ENCODE assay signal across 1 fruit fly cellular context in the genomic region with DNA sequence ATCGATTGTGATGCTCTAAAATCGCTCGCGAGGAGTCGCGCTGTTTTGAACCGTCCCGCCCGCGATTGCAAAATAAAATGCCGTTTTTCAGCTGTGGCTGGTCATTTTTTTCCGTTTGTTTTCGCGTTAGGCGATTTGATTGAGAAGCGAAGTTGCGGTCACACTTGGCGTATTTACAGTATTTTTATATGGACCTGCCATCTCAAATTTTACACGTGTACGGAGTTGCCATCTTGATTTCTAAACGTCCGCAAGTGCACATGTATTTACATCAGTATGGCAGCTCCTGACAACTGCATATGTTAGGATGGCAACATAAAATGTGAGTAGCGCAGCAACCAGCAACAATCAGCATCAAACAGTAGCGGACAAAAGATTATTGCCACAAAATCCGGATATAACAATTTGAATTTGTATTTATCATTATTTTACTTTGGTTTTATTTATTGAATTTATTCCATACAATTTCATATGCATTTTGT.
TF ChIP-seq lines count a peak whose summit lies in the region.

A gene (minus strand): TSS at position 82 of the 482 bp plus-strand sequence.

TF ChIP-seq in whole organism, embryonic, 481 proteins besides CTCF, POLR2A, EP300 and RAD21 (continued from another document):
- TF ChIP-seq fd3F (GFP tag; optimal IDR thresholded peaks at IDR 0.05; lab: Kevin White, UChicago) (peak; percentile 91), tna (GFP tag; IDR thresholded peaks at IDR 0.05; lab: Robert Waterston, UW; ENCODE audit: partially characterized antibody) (no peak), Asciz (GFP tag; optimal IDR thresholded peaks at IDR 0.05; lab: Kevin White, UChicago) (peak; percentile 87), B-H2 (GFP tag; optimal IDR thresholded peaks at IDR 0.05; lab: Kevin White, UChicago) (peak; percentile 99), gsb-n (tag; optimal IDR thresholded peaks at IDR 0.05; lab: Kevin White, UChicago) (peak; percentile 91), ttk (GFP tag; IDR thresholded peaks at IDR 0.05; lab: Robert Waterston, UW) (no peak), CG10431 (GFP tag; optimal IDR thresholded peaks at IDR 0.05; lab: Kevin White, UChicago) (peak; percentile 80), NC2α (GFP tag; optimal IDR thresholded peaks at IDR 0.05; lab: Kevin White, UChicago) (peak; percentile 96), HLH4C (GFP tag; IDR thresholded peaks at IDR 0.05; lab: Robert Waterston, UW; ENCODE audit: partially characterized antibody) (no peak), zen (tag; optimal IDR thresholded peaks at IDR 0.05; lab: Kevin White, UChicago) (peak; percentile 93), CG1832 (GFP tag; optimal IDR thresholded peaks at IDR 0.05; lab: Kevin White, UChicago) (no peak), Side (GFP tag; optimal IDR thresholded peaks at IDR 0.05; lab: Kevin White, UChicago) (peak; percentile 96), lov (optimal IDR thresholded peaks at IDR 0.05; lab: Kevin White, UChicago) (no peak), lov (GFP tag; IDR thresholded peaks at IDR 0.05; lab: Robert Waterston, UW) (no peak), CG7987 (GFP tag; optimal IDR thresholded peaks at IDR 0.05; lab: Kevin White, UChicago) (peak; percentile 98), CG33213 (GFP tag; optimal IDR thresholded peaks at IDR 0.05; lab: Kevin White, UChicago) (peak; percentile 99), Atf-2 (GFP tag; optimal IDR thresholded peaks at IDR 0.05; lab: Kevin White, UChicago) (peak; percentile 94), dmrt99B (tag; optimal IDR thresholded peaks at IDR 0.05; lab: Kevin White, UChicago) (peak; percentile 82), toy (GFP tag; IDR thresholded peaks at IDR 0.05; lab: Robert Waterston, UW) (no peak), Hmx (GFP tag; optimal IDR thresholded peaks at IDR 0.05; lab: Kevin White, UChicago) (peak; percentile 61), Fer2 (tag; optimal IDR thresholded peaks at IDR 0.05; lab: Kevin White, UChicago) (peak; percentile 92), Hr3 (GFP tag; optimal IDR thresholded peaks at IDR 0.05; lab: Kevin White, UChicago) (peak; percentile 93), CG14441 (GFP tag; IDR thresholded peaks at IDR 0.05; lab: Robert Waterston, UW) (no peak), salm (tag; optimal IDR thresholded peaks at IDR 0.05; lab: Kevin White, UChicago) (peak; percentile 74), CG2875 (GFP tag; optimal IDR thresholded peaks at IDR 0.05; lab: Kevin White, UChicago) (peak; percentile 94), psq (GFP tag; optimal IDR thresholded peaks at IDR 0.05; lab: Kevin White, UChicago) (peak; percentile 84), usp (GFP tag; optimal IDR thresholded peaks at IDR 0.05; lab: Kevin White, UChicago) (no peak), CG43689 (GFP tag; IDR thresholded peaks at IDR 0.05; lab: Robert Waterston, UW) (no peak), CG3065 (GFP tag; optimal IDR thresholded peaks at IDR 0.05; lab: Kevin White, UChicago) (peak; percentile 93), so (GFP tag; IDR thresholded peaks at IDR 0.05; lab: Robert Waterston, UW) (no peak), Hmr (GFP tag; optimal IDR thresholded peaks at IDR 0.05; lab: Kevin White, UChicago) (peak; percentile 99), cad (GFP tag; optimal IDR thresholded peaks at IDR 0.05; lab: Kevin White, UChicago) (no peak), Dll (GFP tag; IDR thresholded peaks at IDR 0.05; lab: Robert Waterston, UW; ENCODE audit: partially characterized antibody) (no peak), CG10209 (GFP tag; optimal IDR thresholded peaks at IDR 0.05; lab: Kevin White, UChicago) (peak; percentile 97), Pdp1 (GFP tag; optimal IDR thresholded peaks at IDR 0.05; lab: Kevin White, UChicago) (peak; percentile 89 to 93), CG2116 (GFP tag; optimal IDR thresholded peaks at IDR 0.05; lab: Kevin White, UChicago) (peak; percentile 91), CG3726 (GFP tag; IDR thresholded peaks at IDR 0.05; lab: Robert Waterston, UW) (no peak), bab2 (GFP tag; optimal IDR thresholded peaks at IDR 0.05; lab: Kevin White, UChicago) (no peak), CG34422 (GFP tag; IDR thresholded peaks at IDR 0.05; lab: Robert Waterston, UW) (no peak), Dip2 (GFP tag; IDR thresholded peaks at IDR 0.05; lab: Robert Waterston, UW) (no peak), sens (GFP tag; lab: Kevin White, UChicago) (peak; percentile 97), D (optimal IDR thresholded peaks at IDR 0.05; lab: Kevin White, UChicago) (peak; percentile 42), D (GFP tag; optimal IDR thresholded peaks at IDR 0.05; lab: Kevin White, UChicago) (peak; percentile 86), Dad (GFP tag; optimal IDR thresholded peaks at IDR 0.05; lab: Kevin White, UChicago) (peak; percentile 93), mld (GFP tag; IDR thresholded peaks at IDR 0.05; lab: Robert Waterston, UW; ENCODE audit: partially characterized antibody) (no peak), MBD-R2 (GFP tag; IDR thresholded peaks at IDR 0.05; lab: Robert Waterston, UW) (no peak), CG2199 (GFP tag; IDR thresholded peaks at IDR 0.05; lab: Robert Waterston, UW) (no peak), Sox102F (GFP tag; optimal IDR thresholded peaks at IDR 0.05; lab: Kevin White, UChicago) (peak; percentile 88), Awh (GFP tag; IDR thresholded peaks at IDR 0.05; lab: Robert Waterston, UW) (no peak), slp2 (GFP tag; optimal IDR thresholded peaks at IDR 0.05; lab: Kevin White, UChicago) (peak; percentile 96), CG7963 (GFP tag; IDR thresholded peaks at IDR 0.05; lab: Robert Waterston, UW; ENCODE audit: partially characterized antibody) (no peak), CG11504 (tag; optimal IDR thresholded peaks at IDR 0.05; lab: Kevin White, UChicago) (peak; percentile 87), br (optimal IDR thresholded peaks at IDR 0.05; lab: Kevin White, UChicago) (no peak), ci (GFP tag; IDR thresholded peaks at IDR 0.05; lab: Robert Waterston, UW) (no peak), row (GFP tag; IDR thresholded peaks at IDR 0.05; lab: Robert Waterston, UW) (no peak), NFAT (GFP tag; IDR thresholded peaks at IDR 0.05; lab: Robert Waterston, UW) (no peak), ken (GFP tag; IDR thresholded peaks at IDR 0.05; lab: Robert Waterston, UW) (no peak), Hand (GFP tag; optimal IDR thresholded peaks at IDR 0.05; lab: Kevin White, UChicago) (peak; percentile 76), wek (GFP tag; optimal IDR thresholded peaks at IDR 0.05; lab: Kevin White, UChicago) (peak; percentile 93), CG1603 (tag; optimal IDR thresholded peaks at IDR 0.05; lab: Kevin White, UChicago) (peak; percentile 97), CG18011 (GFP tag; optimal IDR thresholded peaks at IDR 0.05; lab: Kevin White, UChicago) (peak; percentile 100), CG5180 (GFP tag; optimal IDR thresholded peaks at IDR 0.05; lab: Kevin White, UChicago) (peak; percentile 80), Lim3 (GFP tag; IDR thresholded peaks at IDR 0.05; lab: Robert Waterston, UW) (no peak), CG34224 (GFP tag; IDR thresholded peaks at IDR 0.05; lab: Robert Waterston, UW; ENCODE audit: partially characterized antibody) (no peak), ara (GFP tag; IDR thresholded peaks at IDR 0.05; lab: Robert Waterston, UW) (no peak), stwl (tag; optimal IDR thresholded peaks at IDR 0.05; lab: Kevin White, UChicago) (peak; percentile 100), CG12236 (GFP tag; optimal IDR thresholded peaks at IDR 0.05; lab: Kevin White, UChicago) (peak; percentile 93), Aef1 (GFP tag; IDR thresholded peaks at IDR 0.05; lab: Robert Waterston, UW) (no peak), unpg (GFP tag; optimal IDR thresholded peaks at IDR 0.05; lab: Kevin White, UChicago) (peak; percentile 91), NfI (GFP tag; optimal IDR thresholded peaks at IDR 0.05; lab: Kevin White, UChicago) (peak; percentile 99), Usf (GFP tag; optimal IDR thresholded peaks at IDR 0.05; lab: Kevin White, UChicago) (peak; percentile 95), Ssrp (tag; optimal IDR thresholded peaks at IDR 0.05; lab: Kevin White, UChicago) (peak; percentile 87), Mes4 (GFP tag; optimal IDR thresholded peaks at IDR 0.05; lab: Kevin White, UChicago) (peak; percentile 97), ac (GFP tag; optimal IDR thresholded peaks at IDR 0.05; lab: Kevin White, UChicago) (peak; percentile 83), CG30403 (GFP tag; optimal IDR thresholded peaks at IDR 0.05; lab: Kevin White, UChicago) (peak; percentile 93), gce (GFP tag; IDR thresholded peaks at IDR 0.05; lab: Robert Waterston, UW) (no peak), CG11695 (GFP tag; IDR thresholded peaks at IDR 0.05; lab: Robert Waterston, UW) (no peak), CG3838 (GFP tag; optimal IDR thresholded peaks at IDR 0.05; lab: Kevin White, UChicago) (peak; percentile 93), CG12744 (GFP tag; optimal IDR thresholded peaks at IDR 0.05; lab: Kevin White, UChicago) (peak; percentile 96), CG15696 (tag; optimal IDR thresholded peaks at IDR 0.05; lab: Kevin White, UChicago) (peak; percentile 78), Spps (tag; optimal IDR thresholded peaks at IDR 0.05; lab: Kevin White, UChicago) (peak; percentile 73), BtbVII (GFP tag; optimal IDR thresholded peaks at IDR 0.05; lab: Kevin White, UChicago) (peak; percentile 90), crp (GFP tag; optimal IDR thresholded peaks at IDR 0.05; lab: Kevin White, UChicago) (peak in 1 of 2 experiments; percentile 77), jing (GFP tag; optimal IDR thresholded peaks at IDR 0.05; lab: Kevin White, UChicago) (peak; percentile 91), cas (GFP tag; IDR thresholded peaks at IDR 0.05; lab: Robert Waterston, UW) (no peak), CG1024 (GFP tag; IDR thresholded peaks at IDR 0.05; lab: Robert Waterston, UW) (no peak), esg (GFP tag; conservative IDR thresholded peaks at IDR 0.05; lab: Robert Waterston, UW) (no peak), chinmo (GFP tag; IDR thresholded peaks at IDR 0.05; lab: Robert Waterston, UW; ENCODE audit: partially characterized antibody) (no peak), abd-A (tag; optimal IDR thresholded peaks at IDR 0.05; lab: Kevin White, UChicago) (peak; percentile 91), ems (GFP tag; optimal IDR thresholded peaks at IDR 0.05; lab: Kevin White, UChicago) (peak; percentile 96), ERR (GFP tag; optimal IDR thresholded peaks at IDR 0.05; lab: Kevin White, UChicago) (peak; percentile 85), gro (GFP tag; optimal IDR thresholded peaks at IDR 0.05; lab: Kevin White, UChicago) (peak; percentile 94), chn (GFP tag; optimal IDR thresholded peaks at IDR 0.05; lab: Kevin White, UChicago) (peak; percentile 96), CG1792 (GFP tag; optimal IDR thresholded peaks at IDR 0.05; lab: Kevin White, UChicago) (peak; percentile 88), nom (GFP tag; optimal IDR thresholded peaks at IDR 0.05; lab: Kevin White, UChicago) (peak; percentile 79), vfl (GFP tag; optimal IDR thresholded peaks at IDR 0.05; lab: Kevin White, UChicago) (peak; percentile 92), gfzf (GFP tag; optimal IDR thresholded peaks at IDR 0.05; lab: Kevin White, UChicago) (peak; percentile 97), PHDP (tag; optimal IDR thresholded peaks at IDR 0.05; lab: Kevin White, UChicago) (peak; percentile 90), bigmax (GFP tag; optimal IDR thresholded peaks at IDR 0.05; lab: Kevin White, UChicago) (peak; percentile 74), z (GFP tag; IDR thresholded peaks at IDR 0.05; lab: Robert Waterston, UW) (no peak), CG10462 (GFP tag; optimal IDR thresholded peaks at IDR 0.05; lab: Kevin White, UChicago) (peak; percentile 82), kay (GFP tag; optimal IDR thresholded peaks at IDR 0.05; lab: Kevin White, UChicago) (peak; percentile 77), p53 (GFP tag; optimal IDR thresholded peaks at IDR 0.05; lab: Kevin White, UChicago) (peak; percentile 95), CG15269 (tag; optimal IDR thresholded peaks at IDR 0.05; lab: Kevin White, UChicago) (peak; percentile 91), CG17385 (GFP tag; optimal IDR thresholded peaks at IDR 0.05; lab: Kevin White, UChicago) (peak; percentile 91), CG17186 (GFP tag; optimal IDR thresholded peaks at IDR 0.05; lab: Kevin White, UChicago) (peak; percentile 80), Atf3 (GFP tag; optimal IDR thresholded peaks at IDR 0.05; lab: Kevin White, UChicago) (peak; percentile 96), CG17568 (GFP tag; optimal IDR thresholded peaks at IDR 0.05; lab: Kevin White, UChicago) (peak; percentile 95), tx (GFP tag; optimal IDR thresholded peaks at IDR 0.05; lab: Kevin White, UChicago) (peak; percentile 92), dysf (GFP tag; IDR thresholded peaks at IDR 0.05; lab: Robert Waterston, UW) (no peak), CkIIα-i1 (GFP tag; IDR thresholded peaks at IDR 0.05; lab: Robert Waterston, UW) (no peak), phol (tag; optimal IDR thresholded peaks at IDR 0.05; lab: Kevin White, UChicago) (peak; percentile 93), CG6854 (GFP tag; optimal IDR thresholded peaks at IDR 0.05; lab: Kevin White, UChicago) (peak; percentile 70), CG10543 (GFP tag; optimal IDR thresholded peaks at IDR 0.05; lab: Kevin White, UChicago) (peak; percentile 96), Oaz (GFP tag; IDR thresholded peaks at IDR 0.05; lab: Robert Waterston, UW) (no peak), cwo (GFP tag; optimal IDR thresholded peaks at IDR 0.05; lab: Kevin White, UChicago) (peak; percentile 77), CG16813 (GFP tag; IDR thresholded peaks at IDR 0.05; lab: Robert Waterston, UW; ENCODE audit: partially characterized antibody) (no peak), Chrac-16 (GFP tag; optimal IDR thresholded peaks at IDR 0.05; lab: Kevin White, UChicago) (peak; percentile 90), CG31388 (GFP tag; optimal IDR thresholded peaks at IDR 0.05; lab: Kevin White, UChicago) (peak; percentile 85), CG3847 (GFP tag; IDR thresholded peaks at IDR 0.05; lab: Robert Waterston, UW) (no peak), pum (GFP tag; optimal IDR thresholded peaks at IDR 0.05; lab: Kevin White, UChicago) (peak; percentile 94)
